Worm (Caenorhabditis elegans): Measurements from ENCODE around the gene hrg-1.

DNA sequence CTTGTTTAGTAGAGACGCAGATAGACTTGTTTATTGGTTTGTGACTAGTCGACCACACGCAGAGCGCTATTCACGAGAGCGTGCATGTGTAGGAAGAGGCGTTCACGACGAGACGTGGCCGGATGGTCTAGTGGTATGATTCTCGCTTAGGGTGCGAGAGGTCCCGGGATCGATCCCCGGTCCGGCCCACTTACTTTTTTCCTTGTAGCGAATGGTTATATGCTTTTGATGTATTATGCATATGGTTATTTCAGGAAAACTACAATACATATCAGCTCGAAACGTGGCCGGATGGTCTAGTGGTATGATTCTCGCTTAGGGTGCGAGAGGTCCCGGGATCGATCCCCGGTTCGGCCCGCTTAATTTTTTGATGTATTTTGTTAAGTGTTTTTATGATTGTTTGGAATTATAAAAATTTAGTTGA lies 46.0 kb downstream of the hrg-1 start:
- TF ChIP-seq mab-5 (tag; optimal IDR thresholded peaks at IDR 0.05): no peak
- TF ChIP-seq snpc-4 (tag; optimal IDR thresholded peaks at IDR 0.05): no peak
